Worm (Caenorhabditis elegans) whole organism, mixed stage, embryonic: ENCODE results near the gene C05C10.8.

Experiments used
- ceh-83 ChIP-seq: fragments of 200-800 bp; sonication (Bioruptor generic); optimal IDR thresholded peaks from 2 replicates; lab custom pipeline; 2018; ENCODE audit warnings: mild to moderate bottlenecking, missing genetic modification characterization, missing compliant biosample characterization
- ces-1 ChIP-seq: fragments of 150-350 bp; optimal IDR thresholded peaks from 2 replicates; lab custom pipeline; 2014; ENCODE audit warnings: missing biosample characterization, missing genetic modification reagents, missing genetic modification characterization
- cnd-1 ChIP-seq: fragments of 200-800 bp; sonication (Bioruptor generic); optimal IDR thresholded peaks from 2 replicates; lab custom pipeline; 2018; ENCODE audit warnings: mild to moderate bottlenecking, missing genetic modification characterization, missing compliant biosample characterization
- elt-1 ChIP-seq: sonication (generic microtip); optimal IDR thresholded peaks from 2 replicates; lab custom pipeline; 2017; ENCODE audit warnings: missing genetic modification characterization, mild to moderate bottlenecking, missing compliant biosample characterization, antibody characterized with exemption, moderate library complexity, borderline replicate concordance; ENCODE audit not compliant: insufficient read depth
- elt-3 ChIP-seq: fragments of 150-350 bp; optimal IDR thresholded peaks from 2 replicates; lab custom pipeline; 2014; ENCODE audit warnings: missing biosample characterization, missing genetic modification characterization
- lin-13 ChIP-seq: fragments of 150-350 bp; optimal IDR thresholded peaks from 2 replicates; lab custom pipeline; 2014; ENCODE audit warnings: missing biosample characterization, missing genetic modification characterization
- lsy-2 ChIP-seq: fragments of 150-350 bp; optimal IDR thresholded peaks from 2 replicates; lab custom pipeline; 2014; ENCODE audit warnings: missing biosample characterization, missing genetic modification characterization
- mab-5 ChIP-seq: fragments of 150-350 bp; optimal IDR thresholded peaks from 2 replicates; lab custom pipeline; 2014; ENCODE audit warnings: missing biosample characterization, missing genetic modification characterization
- nhr-12 ChIP-seq: fragments of 150-350 bp; optimal IDR thresholded peaks from 2 replicates; lab custom pipeline; 2014; ENCODE audit warnings: missing biosample characterization, missing genetic modification characterization
- nhr-237 ChIP-seq: fragments of 150-350 bp; optimal IDR thresholded peaks from 2 replicates; lab custom pipeline; 2014; ENCODE audit warnings: missing biosample characterization, missing genetic modification characterization
- nhr-76 ChIP-seq: sonication (generic microtip); optimal IDR thresholded peaks from 2 replicates; lab custom pipeline; 2017; ENCODE audit warnings: missing biosample characterization, missing genetic modification characterization
- pha-4 ChIP-seq: fragments of 150-350 bp; optimal IDR thresholded peaks from 2 replicates; lab custom pipeline; 2018; ENCODE audit warnings: missing biosample characterization, missing genetic modification reagents, missing genetic modification characterization
- unc-39 ChIP-seq: fragments of 150-350 bp; optimal IDR thresholded peaks from 2 replicates; lab custom pipeline; 2014; ENCODE audit warnings: missing biosample characterization, missing genetic modification characterization
- ztf-11 ChIP-seq: fragments of 150-350 bp; optimal IDR thresholded peaks from 2 replicates; lab custom pipeline; 2014; ENCODE audit warnings: missing biosample characterization, missing genetic modification characterization

DNA sequence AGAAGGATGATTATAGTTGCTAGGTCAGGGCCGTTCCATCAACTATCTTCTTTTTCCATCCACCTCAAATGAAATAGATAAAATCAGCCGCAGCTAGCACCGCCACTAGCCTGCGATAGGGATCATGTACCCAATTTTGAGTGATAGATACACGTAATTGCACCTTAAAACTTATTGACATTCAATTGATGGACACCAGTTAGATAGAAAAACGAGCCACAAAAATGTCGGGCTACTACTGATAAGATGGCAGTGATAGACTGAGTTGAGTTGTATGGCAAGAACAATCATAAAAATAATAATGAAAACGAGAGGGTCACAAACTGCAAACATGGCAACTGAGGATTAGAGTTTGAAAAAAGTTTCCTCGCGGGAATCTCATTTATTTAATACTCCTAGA, 26.0 kb downstream of the C05C10.8 start:
- TF ChIP-seq pha-4 (no peak), lin-13 (tag; lab: Kevin White, UChicago) (no peak), unc-39 (no peak), ces-1 (GFP tag; lab: Kevin White, UChicago) (no peak), ztf-11 (tag; lab: Kevin White, UChicago) (no peak), nhr-237 (tag; lab: Kevin White, UChicago) (no peak), mab-5 (tag; lab: Kevin White, UChicago) (no peak), elt-3 (tag; lab: Kevin White, UChicago) (no peak), ceh-83 (GFP tag; lab: Kevin White, UChicago) (no peak), lsy-2 (tag; lab: Kevin White, UChicago) (no peak), nhr-76 (no peak), nhr-12 (no peak), cnd-1 (no peak), elt-1 (tag; lab: Kevin White, UChicago) (peak; percentile 96)
